Fruit fly (Drosophila melanogaster) whole organism, prepupa: ENCODE measurements around the gene He.

Experiments
- Blimp-1 ChIP-seq: fragments of 200-800 bp; sonication (Bioruptor generic); optimal IDR thresholded peaks from 3 replicates; lab custom pipeline; 2017; ENCODE audit warnings: missing biosample characterization, missing genetic modification characterization, mild to moderate bottlenecking, moderate library complexity, missing genetic modification reagents
- CG10669 ChIP-seq: fragments of 200-800 bp; sonication (Bioruptor generic); optimal IDR thresholded peaks from 3 replicates; lab custom pipeline; 2018; ENCODE audit warnings: missing biosample characterization, mild to moderate bottlenecking, missing genetic modification characterization, moderate library complexity
- CG11294 ChIP-seq: fragments of 200-800 bp; sonication (Bioruptor generic); IDR thresholded peaks from 2 replicates; pipeline ENCODE4 v1.3.6; 2022; ENCODE audit warnings: missing biosample characterization, missing genetic modification characterization
- CG11762 ChIP-seq: fragments of 200-800 bp; sonication (Bioruptor generic); optimal IDR thresholded peaks from 3 replicates; lab custom pipeline; 2016; ENCODE audit warnings: missing biosample characterization, missing genetic modification characterization; ENCODE audit not compliant: insufficient read depth
- CG11902 ChIP-seq: fragments of 200-800 bp; sonication (Bioruptor generic); optimal IDR thresholded peaks from 3 replicates; lab custom pipeline; 2016; ENCODE audit warnings: missing biosample characterization, missing genetic modification characterization
- CG15336 ChIP-seq: fragments of 200-800 bp; sonication (Bioruptor generic); IDR thresholded peaks from 2 replicates; pipeline ENCODE4 v1.3.6; 2022; ENCODE audit warnings: missing biosample characterization, missing genetic modification characterization
- CG1621 ChIP-seq: fragments of 200-800 bp; sonication (Bioruptor generic); optimal IDR thresholded peaks from 3 replicates; lab custom pipeline; 2018; ENCODE audit warnings: missing biosample characterization, mild to moderate bottlenecking, missing genetic modification characterization
- CG16779 ChIP-seq: fragments of 200-800 bp; sonication (Bioruptor generic); optimal IDR thresholded peaks from 3 replicates; lab custom pipeline; 2017; ENCODE audit warnings: missing biosample characterization, mild to moderate bottlenecking, missing genetic modification characterization
- CG3032 ChIP-seq: fragments of 200-800 bp; optimal IDR thresholded peaks from 2 replicates; lab custom pipeline; 2019; ENCODE audit warnings: missing biosample characterization, mild to moderate bottlenecking, missing genetic modification characterization, moderate library complexity
- CG31627 ChIP-seq: fragments of 200-800 bp; sonication (Bioruptor generic); optimal IDR thresholded peaks from 3 replicates; lab custom pipeline; 2016; ENCODE audit warnings: missing biosample characterization, missing genetic modification characterization
- CG32006 ChIP-seq: fragments of 200-800 bp; sonication (Bioruptor generic); optimal IDR thresholded peaks from 3 replicates; lab custom pipeline; 2017; ENCODE audit warnings: missing biosample characterization, mild to moderate bottlenecking, missing genetic modification characterization
- CG34406 ChIP-seq: fragments of 200-800 bp; sonication (Bioruptor generic); optimal IDR thresholded peaks from 3 replicates; lab custom pipeline; 2016; ENCODE audit warnings: missing biosample characterization, missing genetic modification characterization
- CG3919 ChIP-seq: fragments of 200-800 bp; sonication (Bioruptor generic); optimal IDR thresholded peaks from 3 replicates; lab custom pipeline; 2016; ENCODE audit warnings: missing biosample characterization, missing genetic modification characterization
- CG4318 ChIP-seq: fragments of 200-800 bp; sonication (Bioruptor generic); optimal IDR thresholded peaks from 3 replicates; lab custom pipeline; 2017; ENCODE audit warnings: missing biosample characterization, mild to moderate bottlenecking, missing genetic modification characterization
- CG6163 ChIP-seq: fragments of 200-800 bp; sonication (Bioruptor generic); IDR thresholded peaks from 3 replicates; pipeline ENCODE4 v1.3.6; 2022; ENCODE audit warnings: missing biosample characterization, missing genetic modification characterization
- CG6276 ChIP-seq: fragments of 200-800 bp; sonication (Bioruptor generic); optimal IDR thresholded peaks from 2 replicates; lab custom pipeline; 2017; ENCODE audit warnings: missing biosample characterization, mild to moderate bottlenecking, missing genetic modification characterization
- CG6792 ChIP-seq: fragments of 200-800 bp; sonication (Bioruptor generic); optimal IDR thresholded peaks from 3 replicates; lab custom pipeline; 2016; ENCODE audit warnings: missing biosample characterization, missing genetic modification characterization
- CG6808 ChIP-seq: fragments of 200-800 bp; sonication (Bioruptor generic); optimal IDR thresholded peaks from 3 replicates; lab custom pipeline; 2017; ENCODE audit warnings: missing biosample characterization, missing genetic modification characterization, mild to moderate bottlenecking, moderate library complexity, missing genetic modification reagents
- CG6854 ChIP-seq: fragments of 200-800 bp; sonication (Bioruptor generic); optimal IDR thresholded peaks from 2 replicates; lab custom pipeline; 2017; ENCODE audit warnings: missing biosample characterization, mild to moderate bottlenecking, missing genetic modification characterization
- CG7368 ChIP-seq: fragments of 200-800 bp; sonication (Bioruptor generic); optimal IDR thresholded peaks from 3 replicates; lab custom pipeline; 2016; ENCODE audit warnings: missing biosample characterization, missing genetic modification characterization
- CG8119 ChIP-seq: fragments of 200-800 bp; sonication (Bioruptor generic); IDR thresholded peaks from 3 replicates; pipeline ENCODE4 v1.3.6; 2022; ENCODE audit warnings: missing biosample characterization, missing genetic modification characterization
- CG8319 ChIP-seq: fragments of 200-800 bp; sonication (Bioruptor generic); optimal IDR thresholded peaks from 3 replicates; lab custom pipeline; 2016; ENCODE audit warnings: missing biosample characterization, missing genetic modification characterization
- CG8632 ChIP-seq: fragments of 200-800 bp; sonication (Bioruptor generic); optimal IDR thresholded peaks from 3 replicates; lab custom pipeline; 2016; ENCODE audit warnings: missing biosample characterization, missing genetic modification characterization
- CG9139 ChIP-seq: fragments of 200-800 bp; sonication (Bioruptor generic); optimal IDR thresholded peaks from 3 replicates; lab custom pipeline; 2017; ENCODE audit warnings: missing biosample characterization, mild to moderate bottlenecking, missing genetic modification characterization
- Eip78C ChIP-seq: fragments of 200-800 bp; sonication (Bioruptor generic); peaks from one replicate; lab custom pipeline; 2016; ENCODE audit warnings: missing biosample characterization, missing genetic modification characterization
- Eip93F ChIP-seq: fragments of 200-800 bp; sonication (Bioruptor generic); optimal IDR thresholded peaks from 2 replicates; lab custom pipeline; 2016; ENCODE audit warnings: missing biosample characterization, mild to moderate bottlenecking, missing genetic modification characterization
- Ets21C ChIP-seq: fragments of 200-800 bp; sonication (Bioruptor generic); optimal IDR thresholded peaks from 3 replicates; lab custom pipeline; 2016; ENCODE audit warnings: missing biosample characterization, missing genetic modification characterization
- Ets96B ChIP-seq: fragments of 200-800 bp; optimal IDR thresholded peaks from 2 replicates; lab custom pipeline; 2019; ENCODE audit warnings: missing biosample characterization, mild to moderate bottlenecking, missing genetic modification characterization, moderate library complexity
- Gug ChIP-seq: fragments of 200-800 bp; sonication (Bioruptor generic); IDR thresholded peaks from 2 replicates; pipeline ENCODE4 v1.3.6; 2022; ENCODE audit warnings: missing biosample characterization, missing genetic modification characterization
- Hr38 ChIP-seq: sonication (Bioruptor generic); optimal IDR thresholded peaks from 2 replicates; lab custom pipeline; 2016; ENCODE audit warnings: missing biosample characterization, missing genetic modification characterization
- Hr39 ChIP-seq: fragments of 200-800 bp; sonication (Bioruptor generic); optimal IDR thresholded peaks from 2 replicates; lab custom pipeline; 2016; ENCODE audit warnings: missing biosample characterization, missing genetic modification characterization
- Hr4 ChIP-seq: fragments of 200-800 bp; sonication (Bioruptor generic); optimal IDR thresholded peaks from 3 replicates; lab custom pipeline; 2016; ENCODE audit warnings: missing biosample characterization, missing genetic modification characterization
- Lpt ChIP-seq: fragments of 200-800 bp; sonication (Bioruptor generic); optimal IDR thresholded peaks from 3 replicates; lab custom pipeline; 2016; ENCODE audit warnings: missing biosample characterization, missing genetic modification characterization
- Met ChIP-seq: fragments of 200-800 bp; sonication (Bioruptor generic); optimal IDR thresholded peaks from 3 replicates; lab custom pipeline; 2016; ENCODE audit warnings: missing biosample characterization, missing genetic modification characterization
- Smox ChIP-seq: fragments of 200-800 bp; sonication (Bioruptor generic); optimal IDR thresholded peaks from 3 replicates; lab custom pipeline; 2016; ENCODE audit warnings: missing biosample characterization, missing genetic modification characterization
- Sox102F ChIP-seq: fragments of 200-800 bp; sonication (Bioruptor generic); optimal IDR thresholded peaks from 2 replicates; lab custom pipeline; 2016; ENCODE audit warnings: missing biosample characterization, mild to moderate bottlenecking, missing genetic modification characterization
- Sox14 ChIP-seq: fragments of 200-800 bp; sonication (Bioruptor generic); optimal IDR thresholded peaks from 3 replicates; lab custom pipeline; 2016; ENCODE audit warnings: missing biosample characterization, missing genetic modification characterization
- Sox15 ChIP-seq: fragments of 200-800 bp; sonication (Bioruptor generic); optimal IDR thresholded peaks from 3 replicates; lab custom pipeline; 2016; ENCODE audit warnings: missing biosample characterization, missing genetic modification characterization
- acj6 ChIP-seq: fragments of 200-800 bp; sonication (Bioruptor generic); optimal IDR thresholded peaks from 3 replicates; lab custom pipeline; 2016; ENCODE audit warnings: missing biosample characterization, missing genetic modification characterization
- cyc ChIP-seq: fragments of 200-800 bp; sonication (Bioruptor generic); optimal IDR thresholded peaks from 3 replicates; lab custom pipeline; 2016; ENCODE audit warnings: missing biosample characterization, missing genetic modification characterization
- dac ChIP-seq: fragments of 200-800 bp; sonication (Bioruptor generic); optimal IDR thresholded peaks from 2 replicates; lab custom pipeline; 2017; ENCODE audit warnings: missing biosample characterization, mild to moderate bottlenecking, missing genetic modification characterization
- dsx ChIP-seq: fragments of 200-800 bp; optimal IDR thresholded peaks from 3 replicates; lab custom pipeline; 2019; ENCODE audit warnings: missing biosample characterization, mild to moderate bottlenecking, missing genetic modification characterization, moderate library complexity; ENCODE audit not compliant: poor library complexity, severe bottlenecking
- eg ChIP-seq: fragments of 200-800 bp; sonication (Bioruptor generic); IDR thresholded peaks from 3 replicates; pipeline ENCODE4 v1.3.6; 2022; ENCODE audit warnings: missing biosample characterization, missing genetic modification characterization
- esn ChIP-seq: fragments of 200-800 bp; sonication (Bioruptor generic); optimal IDR thresholded peaks from 2 replicates; lab custom pipeline; 2016; ENCODE audit warnings: missing biosample characterization, mild to moderate bottlenecking, missing genetic modification characterization, moderate library complexity
- lz ChIP-seq: fragments of 200-800 bp; sonication (Bioruptor generic); optimal IDR thresholded peaks from 3 replicates; lab custom pipeline; 2016; ENCODE audit warnings: missing biosample characterization, missing genetic modification characterization
- net ChIP-seq: fragments of 200-800 bp; sonication (Bioruptor generic); optimal IDR thresholded peaks from 3 replicates; lab custom pipeline; 2016; ENCODE audit warnings: missing biosample characterization, missing genetic modification characterization
- pdm3 ChIP-seq: fragments of 200-800 bp; sonication (Bioruptor generic); optimal IDR thresholded peaks from 3 replicates; lab custom pipeline; 2016; ENCODE audit warnings: missing biosample characterization, missing genetic modification characterization
- salr ChIP-seq, 2 experiments: fragments of 200-800 bp; sonication (Bioruptor generic); optimal IDR thresholded peaks; 3 replicates each; lab custom pipeline; 2016 to 2018; ENCODE audit warnings: missing biosample characterization in 2 of 2, missing genetic modification characterization in 2 of 2, mild to moderate bottlenecking in 1 of 2
- spab ChIP-seq: fragments of 200-800 bp; sonication (Bioruptor generic); optimal IDR thresholded peaks from 2 replicates; lab custom pipeline; 2017; ENCODE audit warnings: missing biosample characterization, mild to moderate bottlenecking, missing genetic modification characterization, missing genetic modification reagents
- svp ChIP-seq: fragments of 200-800 bp; sonication (Bioruptor generic); peaks from one replicate; lab custom pipeline; 2016; ENCODE audit warnings: missing biosample characterization, missing genetic modification characterization
- topi ChIP-seq: fragments of 200-800 bp; sonication (Bioruptor generic); optimal IDR thresholded peaks from 3 replicates; lab custom pipeline; 2016; ENCODE audit warnings: missing biosample characterization, missing genetic modification characterization
- vri ChIP-seq: fragments of 200-800 bp; sonication (Bioruptor generic); optimal IDR thresholded peaks from 3 replicates; lab custom pipeline; 2016; ENCODE audit warnings: missing biosample characterization, mild to moderate bottlenecking, missing genetic modification characterization

He gene

DNA sequence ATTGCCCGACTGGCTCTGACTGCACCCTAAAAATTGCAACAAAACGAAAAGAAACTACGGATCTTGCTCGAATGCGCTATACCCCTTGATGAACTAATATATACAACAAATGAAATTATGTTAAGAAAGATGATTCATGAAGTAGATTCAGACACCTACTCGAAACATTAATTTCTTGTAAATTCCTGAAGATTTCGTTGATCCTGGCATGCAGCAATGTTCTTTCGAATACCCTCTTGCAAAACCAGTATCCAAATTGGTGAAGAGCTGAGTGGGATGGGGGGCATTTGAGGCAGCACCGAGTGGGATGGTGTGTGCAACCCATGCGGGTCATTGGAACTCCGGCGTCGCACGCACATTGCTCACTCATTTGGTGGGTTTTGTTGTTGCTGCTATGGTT, 17.0 kb downstream of the He start:
- TF ChIP-seq CG3919 (GFP tag; lab: Kevin White, UChicago) (peak; percentile 93), Hr39 (GFP tag; lab: Kevin White, UChicago) (peak; percentile 99), Ets96B (tag; lab: Kevin White, UChicago) (peak; percentile 86), Met (peak; percentile 98), Lpt (GFP tag; lab: Kevin White, UChicago) (peak; percentile 96), CG16779 (tag; lab: Kevin White, UChicago) (peak; percentile 86), Eip78C (peak; percentile 98), CG3032 (peak; percentile 94), CG34406 (peak; percentile 93), CG11762 (GFP tag; lab: Kevin White, UChicago) (peak; percentile 93), Smox (GFP tag; lab: Kevin White, UChicago) (peak; percentile 98), CG6792 (GFP tag; lab: Kevin White, UChicago) (peak; percentile 96), CG8119 (peak; percentile 94), svp (GFP tag; lab: Kevin White, UChicago) (peak; percentile 95), spab (GFP tag; lab: Kevin White, UChicago) (peak; percentile 88), eg (GFP tag; lab: Robert Waterston, UW) (peak; percentile 94), CG6276 (GFP tag; lab: Kevin White, UChicago) (peak; percentile 90), cyc (peak; percentile 96), CG7368 (GFP tag; lab: Kevin White, UChicago) (peak; percentile 83), Sox102F (peak; percentile 98), pdm3 (peak; percentile 97), CG32006 (peak; percentile 95), CG6163 (GFP tag; lab: Robert Waterston, UW) (peak; percentile 98), Blimp-1 (peak; percentile 88), CG11294 (GFP tag; lab: Robert Waterston, UW) (peak; percentile 95), dsx (GFP tag; lab: Kevin White, UChicago) (peak; percentile 87), CG9139 (GFP tag; lab: Kevin White, UChicago) (peak; percentile 67), CG8632 (GFP tag; lab: Kevin White, UChicago) (peak; percentile 91), CG8319 (peak; percentile 85), dac (GFP tag; lab: Kevin White, UChicago) (peak; percentile 85), CG6854 (no peak), Ets21C (GFP tag; lab: Kevin White, UChicago) (peak; percentile 97), Hr4 (GFP tag; lab: Kevin White, UChicago) (peak; percentile 91), Sox14 (GFP tag; lab: Kevin White, UChicago) (peak; percentile 98), net (peak; percentile 95), acj6 (GFP tag; lab: Kevin White, UChicago) (peak; percentile 96), CG6808 (peak; percentile 86), lz (GFP tag; lab: Kevin White, UChicago) (peak; percentile 98), CG31627 (peak; percentile 98), topi (GFP tag; lab: Kevin White, UChicago) (peak; percentile 95), CG1621 (tag; lab: Kevin White, UChicago) (peak; percentile 92), CG10669 (peak; percentile 90), CG4318 (GFP tag; lab: Kevin White, UChicago) (peak; percentile 86), vri (peak; percentile 97), esn (GFP tag; lab: Kevin White, UChicago) (peak; percentile 99), salr (GFP tag; optimal IDR thresholded peaks at IDR 0.05; lab: Kevin White, UChicago) (peak; percentile 88 to 92), Hr38 (no peak), Eip93F (peak; percentile 94), Gug (GFP tag; lab: Robert Waterston, UW) (peak; percentile 94), CG15336 (GFP tag; lab: Robert Waterston, UW) (peak; percentile 97), CG11902 (GFP tag; lab: Kevin White, UChicago) (peak; percentile 72), Sox15 (GFP tag; lab: Kevin White, UChicago) (peak; percentile 92)
